Worm (Caenorhabditis elegans) whole organism, L4/young adult: ENCODE measurements around the gene T20B3.1.

Source experiments
- dao-5 ChIP-seq: sonication (generic microtip); optimal IDR thresholded peaks from 2 replicates; lab custom pipeline; 2016; ENCODE audit warnings: missing genotype, missing genetic modification characterization, moderate library complexity, missing compliant biosample characterization
- him-1 ChIP-seq: sonication (generic microtip); optimal IDR thresholded peaks from 2 replicates; lab custom pipeline; 2016; ENCODE audit warnings: missing genotype, missing genetic modification reagents, missing genetic modification characterization, missing compliant biosample characterization

- TF ChIP-seq dao-5 (tag; lab: Kevin White, UChicago) = no peak
- TF ChIP-seq him-1 (tag; lab: Kevin White, UChicago) = no peak
Observed at ce11 chrV:16812371-16812770, 3.0 kb upstream of the T20B3.1 start.
